Worm (Caenorhabditis elegans) whole organism, L2 larva: ENCODE measurements around the gene srh-272.

Experiments
- R02D3.7 ChIP-seq: fragments of 150-350 bp; optimal IDR thresholded peaks from 2 replicates; lab custom pipeline; 2014; ENCODE audit warnings: missing biosample characterization, missing genetic modification characterization
- Y55F3AM.14 ChIP-seq: fragments of 200-800 bp; sonication (Bioruptor generic); optimal IDR thresholded peaks from 2 replicates; lab custom pipeline; 2018; ENCODE audit warnings: mild to moderate bottlenecking, missing genetic modification characterization, missing compliant biosample characterization
- alr-1 ChIP-seq: fragments of 150-350 bp; optimal IDR thresholded peaks from 2 replicates; lab custom pipeline; 2014; ENCODE audit warnings: missing biosample characterization, missing genetic modification characterization
- aly-2 ChIP-seq: fragments of 150-350 bp; optimal IDR thresholded peaks from 2 replicates; lab custom pipeline; 2014; ENCODE audit warnings: missing biosample characterization, missing genetic modification characterization
- ama-1 ChIP-seq: fragments of 150-350 bp; optimal IDR thresholded peaks from 2 replicates; lab custom pipeline; 2018; ENCODE audit warnings: inconsistent platforms
- blmp-1 ChIP-seq: sonication (generic microtip); optimal IDR thresholded peaks from 2 replicates; lab custom pipeline; 2017; ENCODE audit warnings: missing genetic modification characterization, mild to moderate bottlenecking, missing compliant biosample characterization, antibody characterized with exemption, moderate library complexity; ENCODE audit not compliant: insufficient read depth
- ceh-16 ChIP-seq: fragments of 150-350 bp; optimal IDR thresholded peaks from 2 replicates; lab custom pipeline; 2014; ENCODE audit warnings: missing biosample characterization, missing genetic modification characterization
- ceh-82 ChIP-seq: fragments of 150-350 bp; optimal IDR thresholded peaks from 2 replicates; lab custom pipeline; 2014; ENCODE audit warnings: missing biosample characterization, missing genetic modification characterization
- crh-2 ChIP-seq: sonication (generic microtip); optimal IDR thresholded peaks from 2 replicates; lab custom pipeline; 2017; ENCODE audit warnings: missing biosample characterization, missing genetic modification characterization
- egl-27 ChIP-seq: sonication (generic microtip); optimal IDR thresholded peaks from 3 replicates; lab custom pipeline; 2017; ENCODE audit warnings: missing biosample characterization, missing genetic modification reagents, missing genetic modification characterization
- elt-1 ChIP-seq: fragments of 150-350 bp; optimal IDR thresholded peaks from 2 replicates; lab custom pipeline; 2014; ENCODE audit warnings: missing biosample characterization, missing genetic modification characterization
- elt-3 ChIP-seq: sonication (generic microtip); optimal IDR thresholded peaks from 2 replicates; lab custom pipeline; 2017; ENCODE audit warnings: missing biosample characterization, missing genetic modification characterization
- fos-1 ChIP-seq: fragments of 150-350 bp; optimal IDR thresholded peaks from 2 replicates; lab custom pipeline; 2014; ENCODE audit warnings: missing biosample characterization, missing genetic modification characterization
- gmeb-1 ChIP-seq: fragments of 150-350 bp; optimal IDR thresholded peaks from 2 replicates; lab custom pipeline; 2014; ENCODE audit warnings: missing biosample characterization, missing genetic modification characterization
- lin-11 ChIP-seq: fragments of 150-350 bp; sonication (generic microtip); optimal IDR thresholded peaks from 2 replicates; lab custom pipeline; 2014; ENCODE audit warnings: missing biosample characterization, missing genetic modification characterization, inconsistent platforms, mixed read lengths
- lin-13 ChIP-seq: fragments of 150-350 bp; optimal IDR thresholded peaks from 2 replicates; lab custom pipeline; 2014; ENCODE audit warnings: missing biosample characterization, missing genetic modification reagents, missing genetic modification characterization
- lin-39 ChIP-seq: fragments of 150-350 bp; optimal IDR thresholded peaks from 2 replicates; lab custom pipeline; 2014; ENCODE audit warnings: missing biosample characterization, missing genetic modification reagents, missing genetic modification characterization
- lsy-2 ChIP-seq, 2 experiments: fragments of 150-350 bp in 1 of 2; sonication (generic microtip) in 1 of 2; optimal IDR thresholded peaks; 2 replicates each; lab custom pipeline; 2014 to 2017; ENCODE audit warnings: missing biosample characterization in 2 of 2, missing genetic modification characterization in 2 of 2
- mab-5 ChIP-seq: fragments of 150-350 bp; optimal IDR thresholded peaks from 2 replicates; lab custom pipeline; 2014; ENCODE audit warnings: missing biosample characterization, missing genetic modification characterization
- nhr-10 ChIP-seq: sonication (generic microtip); optimal IDR thresholded peaks from 2 replicates; lab custom pipeline; 2017; ENCODE audit warnings: missing biosample characterization, missing genetic modification characterization
- nhr-21 ChIP-seq: fragments of 150-350 bp; optimal IDR thresholded peaks from 2 replicates; lab custom pipeline; 2014; ENCODE audit warnings: missing biosample characterization, missing genetic modification characterization
- nhr-23 ChIP-seq: fragments of 150-350 bp; optimal IDR thresholded peaks from 2 replicates; lab custom pipeline; 2014; ENCODE audit warnings: missing biosample characterization, missing genetic modification reagents, missing genetic modification characterization
- nhr-25 ChIP-seq: fragments of 150-350 bp; sonication (generic microtip); optimal IDR thresholded peaks from 3 replicates; lab custom pipeline; 2014; ENCODE audit warnings: missing biosample characterization, missing genetic modification characterization
- nhr-6 ChIP-seq: fragments of 150-350 bp; optimal IDR thresholded peaks from 2 replicates; lab custom pipeline; 2014; ENCODE audit warnings: missing biosample characterization, missing genetic modification characterization
- nhr-77 ChIP-seq: fragments of 150-350 bp; optimal IDR thresholded peaks from 2 replicates; lab custom pipeline; 2014; ENCODE audit warnings: missing biosample characterization, missing genetic modification characterization
- peb-1 ChIP-seq: fragments of 150-350 bp; optimal IDR thresholded peaks from 2 replicates; lab custom pipeline; 2014; ENCODE audit warnings: missing biosample characterization, missing genetic modification characterization
- sma-3 ChIP-seq: sonication (generic microtip); optimal IDR thresholded peaks from 2 replicates; lab custom pipeline; 2016; ENCODE audit warnings: missing genetic modification reagents, missing genetic modification characterization, missing compliant biosample characterization
- sma-9 ChIP-seq, 2 experiments: fragments of 150-350 bp in 1 of 2; sonication (generic microtip) in 1 of 2; optimal IDR thresholded peaks; 2 replicates each; lab custom pipeline; 2014 to 2016; ENCODE audit warnings: missing genetic modification characterization in 2 of 2, mild to moderate bottlenecking in 1 of 2, missing biosample characterization in 1 of 2, missing compliant biosample characterization in 1 of 2, missing genetic modification reagents in 1 of 2, moderate library complexity in 1 of 2
- unc-39 ChIP-seq: fragments of 150-350 bp; optimal IDR thresholded peaks from 2 replicates; lab custom pipeline; 2014; ENCODE audit warnings: missing biosample characterization, missing genetic modification characterization
- ztf-1 ChIP-seq: fragments of 200-800 bp; sonication (Bioruptor generic); conservative IDR thresholded peaks from 2 replicates; pipeline ENCODE4 v1.3.6; 2022; ENCODE audit warnings: missing genetic modification characterization, missing compliant biosample characterization
- ztf-11 ChIP-seq: sonication (generic microtip); optimal IDR thresholded peaks from 2 replicates; lab custom pipeline; 2017; ENCODE audit warnings: missing biosample characterization, missing genetic modification characterization

srh-272 gene

ce11 chrV:2892976-2893375 lies 29.8 kb downstream of the srh-272 start, which contains the start of gene srh-127:
TSS of gene srh-127 (plus strand) at chrV:2893276.
- TF ChIP-seq egl-27 (tag; lab: Kevin White, UChicago) (no peak), nhr-25 (no peak), sma-9 (GFP tag; optimal IDR thresholded peaks at IDR 0.05; lab: Kevin White, UChicago) (no peak), sma-9 (tag; optimal IDR thresholded peaks at IDR 0.05; lab: Kevin White, UChicago) (no peak), blmp-1 (tag; lab: Kevin White, UChicago) (no peak), lsy-2 (tag; optimal IDR thresholded peaks at IDR 0.05; lab: Kevin White, UChicago) (no peak), aly-2 (tag; lab: Kevin White, UChicago) (no peak), alr-1 (no peak), ztf-1 (no peak), crh-2 (no peak), Y55F3AM.14 (GFP tag; lab: Kevin White, UChicago) (no peak)

ce11 chrV:2896198-2896660 lies 33.1 kb downstream of the srh-272 start, which contains the start of gene pals-32:
TSS of gene pals-32 (plus strand) at chrV:2896610.
- TF ChIP-seq nhr-23 (tag; lab: Kevin White, UChicago): no peak
- TF ChIP-seq fos-1 (tag; lab: Kevin White, UChicago): peak; percentile 57

- no peak for TF ChIP-seq elt-3 (tag; lab: Kevin White, UChicago)
- no peak for TF ChIP-seq egl-27 (tag; lab: Kevin White, UChicago)
- TF ChIP-seq ama-1 (lab: Kevin White, UChicago): no peak
- no peak for TF ChIP-seq ceh-16 (tag; lab: Kevin White, UChicago)
- TF ChIP-seq gmeb-1 (tag; lab: Kevin White, UChicago): no peak
- no peak for TF ChIP-seq nhr-21 (tag; lab: Kevin White, UChicago)
- no peak for TF ChIP-seq aly-2 (tag; lab: Kevin White, UChicago)
- TF ChIP-seq lin-13 (GFP tag; lab: Kevin White, UChicago): no peak
- no peak for TF ChIP-seq R02D3.7 (tag; lab: Kevin White, UChicago)
- no peak for TF ChIP-seq peb-1 (tag; lab: Kevin White, UChicago)
- no peak for TF ChIP-seq ztf-1
- TF ChIP-seq mab-5 (tag; lab: Kevin White, UChicago): no peak
- no peak for TF ChIP-seq unc-39 (tag; lab: Kevin White, UChicago)
- TF ChIP-seq sma-9 (GFP tag; optimal IDR thresholded peaks at IDR 0.05; lab: Kevin White, UChicago): no peak
- TF ChIP-seq sma-9 (tag; optimal IDR thresholded peaks at IDR 0.05; lab: Kevin White, UChicago): no peak
- no peak for TF ChIP-seq elt-1 (tag; lab: Kevin White, UChicago)
- no peak for TF ChIP-seq lin-11 (tag; lab: Kevin White, UChicago)
- TF ChIP-seq lin-39 (tag; lab: Kevin White, UChicago): no peak
- no peak for TF ChIP-seq sma-3 (GFP tag; lab: Kevin White, UChicago)
- TF ChIP-seq, all 48 proteins: peak for 0
Measured at ce11 chrV:2899867-2900266, 36.7 kb downstream of the srh-272 start, which contains the start of gene str-46. TSS of gene str-46 (minus strand) at chrV:2899967.

- no peak for TF ChIP-seq egl-27 (tag; lab: Kevin White, UChicago)
- TF ChIP-seq nhr-77 (tag; lab: Kevin White, UChicago): no peak
- TF ChIP-seq aly-2 (tag; lab: Kevin White, UChicago): no peak
- TF ChIP-seq, all 48 proteins: peak for 0
Measured at ce11 chrV:2903227-2903626, 40.1 kb downstream of the srh-272 start, which contains the start of gene C31B8.7. TSS of gene C31B8.7 (minus strand) at chrV:2903327.

- TF ChIP-seq ztf-11 (tag; lab: Kevin White, UChicago) (no peak), mab-5 (tag; lab: Kevin White, UChicago) (no peak), alr-1 (no peak), ceh-82 (tag; lab: Kevin White, UChicago) (no peak), nhr-77 (tag; lab: Kevin White, UChicago) (no peak), lsy-2 (tag; optimal IDR thresholded peaks at IDR 0.05; lab: Kevin White, UChicago) (no peak), nhr-10 (tag; lab: Kevin White, UChicago) (no peak), ceh-16 (tag; lab: Kevin White, UChicago) (no peak), nhr-6 (tag; lab: Kevin White, UChicago) (no peak), peb-1 (tag; lab: Kevin White, UChicago) (no peak), Y55F3AM.14 (GFP tag; lab: Kevin White, UChicago) (no peak), elt-1 (tag; lab: Kevin White, UChicago) (no peak)
Measured at ce11 chrV:2909525-2909924, 46.4 kb downstream of the srh-272 start, which contains the start of gene zmp-3. TSS of gene zmp-3 (minus strand) at chrV:2909625.
